Worm (Caenorhabditis elegans) whole organism, mixed stage, embryonic: ENCODE measurements around the gene srw-120.

ENCODE experiments used
- M03D4.4 ChIP-seq: sonication (generic microtip); optimal IDR thresholded peaks from 2 replicates; lab custom pipeline; 2017; ENCODE audit warnings: mild to moderate bottlenecking, missing genetic modification characterization, missing compliant biosample characterization
- bed-3 ChIP-seq: fragments of 200-800 bp; sonication (Bioruptor generic); optimal IDR thresholded peaks from 3 replicates; lab custom pipeline; 2018; ENCODE audit warnings: mild to moderate bottlenecking, missing genetic modification characterization, moderate library complexity, missing compliant biosample characterization
- ceh-39 ChIP-seq: fragments of 150-350 bp; optimal IDR thresholded peaks from 2 replicates; lab custom pipeline; 2014; ENCODE audit warnings: missing biosample characterization, missing genetic modification characterization
- ceh-43 ChIP-seq: fragments of 200-800 bp; sonication (Bioruptor generic); optimal IDR thresholded peaks from 2 replicates; lab custom pipeline; 2018; ENCODE audit warnings: mild to moderate bottlenecking, missing genetic modification characterization, moderate library complexity, missing compliant biosample characterization
- ceh-83 ChIP-seq: fragments of 200-800 bp; sonication (Bioruptor generic); optimal IDR thresholded peaks from 2 replicates; lab custom pipeline; 2018; ENCODE audit warnings: mild to moderate bottlenecking, missing genetic modification characterization, missing compliant biosample characterization
- ces-1 ChIP-seq: fragments of 150-350 bp; optimal IDR thresholded peaks from 2 replicates; lab custom pipeline; 2014; ENCODE audit warnings: missing biosample characterization, missing genetic modification reagents, missing genetic modification characterization
- cnd-1 ChIP-seq: fragments of 200-800 bp; sonication (Bioruptor generic); optimal IDR thresholded peaks from 2 replicates; lab custom pipeline; 2018; ENCODE audit warnings: mild to moderate bottlenecking, missing genetic modification characterization, missing compliant biosample characterization
- drap-1 ChIP-seq: fragments of 200-800 bp; sonication (Bioruptor generic); optimal IDR thresholded peaks from 3 replicates; lab custom pipeline; 2018; ENCODE audit warnings: mild to moderate bottlenecking, missing genetic modification characterization, missing compliant biosample characterization
- elt-1 ChIP-seq: sonication (generic microtip); optimal IDR thresholded peaks from 2 replicates; lab custom pipeline; 2017; ENCODE audit warnings: missing genetic modification characterization, mild to moderate bottlenecking, missing compliant biosample characterization, antibody characterized with exemption, moderate library complexity, borderline replicate concordance; ENCODE audit not compliant: insufficient read depth
- flh-1 ChIP-seq: fragments of 200-800 bp; sonication (Bioruptor generic); optimal IDR thresholded peaks from 2 replicates; lab custom pipeline; 2018; ENCODE audit warnings: mild to moderate bottlenecking, missing genetic modification characterization, moderate library complexity, missing compliant biosample characterization
- ham-2 ChIP-seq: fragments of 200-800 bp; sonication (Bioruptor generic); optimal IDR thresholded peaks from 2 replicates; lab custom pipeline; 2018; ENCODE audit warnings: mild to moderate bottlenecking, missing genetic modification characterization, missing compliant biosample characterization
- hlh-1 ChIP-seq: fragments of 150-350 bp; optimal IDR thresholded peaks from 2 replicates; lab custom pipeline; 2014; ENCODE audit warnings: missing biosample characterization, missing genetic modification reagents, missing genetic modification characterization
- lin-13 ChIP-seq: fragments of 150-350 bp; optimal IDR thresholded peaks from 2 replicates; lab custom pipeline; 2014; ENCODE audit warnings: missing biosample characterization, missing genetic modification characterization
- lin-32 ChIP-seq: fragments of 200-800 bp; sonication (Bioruptor generic); optimal IDR thresholded peaks from 2 replicates; lab custom pipeline; 2018; ENCODE audit warnings: mild to moderate bottlenecking, missing genetic modification characterization, missing compliant biosample characterization
- lsy-2 ChIP-seq: fragments of 150-350 bp; optimal IDR thresholded peaks from 2 replicates; lab custom pipeline; 2014; ENCODE audit warnings: missing biosample characterization, missing genetic modification characterization
- mab-5 ChIP-seq: fragments of 150-350 bp; optimal IDR thresholded peaks from 2 replicates; lab custom pipeline; 2014; ENCODE audit warnings: missing biosample characterization, missing genetic modification characterization
- mep-1 ChIP-seq: fragments of 150-350 bp; optimal IDR thresholded peaks from 2 replicates; lab custom pipeline; 2017; ENCODE audit warnings: missing biosample characterization, missing genetic modification reagents, missing genetic modification characterization, inconsistent platforms
- mls-2 ChIP-seq: sonication (generic microtip); optimal IDR thresholded peaks from 2 replicates; lab custom pipeline; 2016; ENCODE audit warnings: mild to moderate bottlenecking, missing genetic modification characterization, moderate library complexity, missing compliant biosample characterization
- nhr-12 ChIP-seq: fragments of 150-350 bp; optimal IDR thresholded peaks from 2 replicates; lab custom pipeline; 2014; ENCODE audit warnings: missing biosample characterization, missing genetic modification characterization
- nhr-2 ChIP-seq: fragments of 150-350 bp; optimal IDR thresholded peaks from 2 replicates; lab custom pipeline; 2014; ENCODE audit warnings: missing biosample characterization, missing genetic modification characterization
- nhr-237 ChIP-seq: fragments of 150-350 bp; optimal IDR thresholded peaks from 2 replicates; lab custom pipeline; 2014; ENCODE audit warnings: missing biosample characterization, missing genetic modification characterization
- nhr-28 ChIP-seq: fragments of 150-350 bp; optimal IDR thresholded peaks from 2 replicates; lab custom pipeline; 2014; ENCODE audit warnings: missing biosample characterization, missing genetic modification characterization
- pha-4 ChIP-seq: fragments of 150-350 bp; optimal IDR thresholded peaks from 2 replicates; lab custom pipeline; 2018; ENCODE audit warnings: missing biosample characterization, missing genetic modification reagents, missing genetic modification characterization
- sem-2 ChIP-seq: fragments of 200-800 bp; sonication (Bioruptor generic); optimal IDR thresholded peaks from 2 replicates; lab custom pipeline; 2018; ENCODE audit warnings: mild to moderate bottlenecking, missing genetic modification characterization, missing compliant biosample characterization
- sptf-1 ChIP-seq: sonication (generic microtip); optimal IDR thresholded peaks from 2 replicates; lab custom pipeline; 2017; ENCODE audit warnings: mild to moderate bottlenecking, missing genetic modification characterization, moderate library complexity, missing compliant biosample characterization
- tbx-8 ChIP-seq: fragments of 200-800 bp; sonication (Bioruptor generic); optimal IDR thresholded peaks from 2 replicates; lab custom pipeline; 2018; ENCODE audit warnings: mild to moderate bottlenecking, missing genetic modification characterization, moderate library complexity, missing compliant biosample characterization
- unc-120 ChIP-seq: sonication (generic microtip); optimal IDR thresholded peaks from 2 replicates; lab custom pipeline; 2017; ENCODE audit warnings: missing genetic modification characterization, missing compliant biosample characterization; ENCODE audit not compliant: poor library complexity, severe bottlenecking
- unc-39 ChIP-seq: fragments of 150-350 bp; optimal IDR thresholded peaks from 2 replicates; lab custom pipeline; 2014; ENCODE audit warnings: missing biosample characterization, missing genetic modification characterization
- unc-62 ChIP-seq: fragments of 150-350 bp; optimal IDR thresholded peaks from 2 replicates; lab custom pipeline; 2014; ENCODE audit warnings: missing biosample characterization, missing genetic modification reagents, missing genetic modification characterization
- zip-8 ChIP-seq: fragments of 150-350 bp; optimal IDR thresholded peaks from 2 replicates; lab custom pipeline; 2014; ENCODE audit warnings: missing biosample characterization, missing genetic modification characterization
- ztf-11 ChIP-seq: fragments of 150-350 bp; optimal IDR thresholded peaks from 2 replicates; lab custom pipeline; 2014; ENCODE audit warnings: missing biosample characterization, missing genetic modification characterization

The srw-120 gene

ce11 chrV:2992060-2992459, 3.9 kb downstream of the srw-120 start:
- TF ChIP-seq unc-39 (tag; lab: Kevin White, UChicago) (no peak), mls-2 (no peak), drap-1 (GFP tag; lab: Kevin White, UChicago) (no peak), nhr-2 (tag; lab: Kevin White, UChicago) (no peak), sptf-1 (tag; lab: Kevin White, UChicago) (no peak), mep-1 (no peak), ceh-39 (tag; lab: Kevin White, UChicago) (no peak), ces-1 (GFP tag; lab: Kevin White, UChicago) (no peak), elt-1 (no peak), unc-120 (no peak), sem-2 (GFP tag; lab: Kevin White, UChicago) (no peak), nhr-28 (tag; lab: Kevin White, UChicago) (no peak), ztf-11 (tag; lab: Kevin White, UChicago) (no peak), nhr-237 (tag; lab: Kevin White, UChicago) (no peak), tbx-8 (GFP tag; lab: Kevin White, UChicago) (no peak), unc-62 (GFP tag; lab: Kevin White, UChicago) (no peak), pha-4 (tag; lab: Kevin White, UChicago) (no peak), lin-13 (tag; lab: Kevin White, UChicago) (no peak)
- TF ChIP-seq, all 35 proteins: peak for 0

DNA sequence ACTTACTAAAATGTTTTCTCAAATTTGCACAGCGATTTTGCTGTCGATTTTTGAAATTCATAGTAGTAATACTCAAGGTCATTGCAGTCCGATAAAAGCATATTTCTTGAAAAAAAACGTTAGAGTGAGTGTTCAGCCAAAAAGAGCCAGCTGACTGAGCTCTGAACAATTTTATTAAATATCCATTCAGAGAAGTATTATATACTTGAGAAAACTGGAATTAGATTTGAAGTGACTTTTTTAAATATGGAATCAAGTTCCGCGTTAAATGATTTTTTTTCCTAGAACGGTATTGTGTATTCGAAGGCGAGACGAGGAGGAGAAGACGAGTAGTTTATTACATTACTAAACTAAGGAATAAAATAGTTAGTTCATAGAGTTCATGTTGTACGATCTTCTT, 4.5 kb downstream of the srw-120 start, which contains the start of gene srw-121:
Gene srw-121 (minus strand): TSS at position 101 of the 400 bp plus-strand sequence.
- no peak for TF ChIP-seq cnd-1
- TF ChIP-seq sem-2 (GFP tag; lab: Kevin White, UChicago), result no peak
- no peak for TF ChIP-seq nhr-237 (tag; lab: Kevin White, UChicago)
- no peak for TF ChIP-seq zip-8 (tag; lab: Kevin White, UChicago)
- TF ChIP-seq flh-1, result no peak
- TF ChIP-seq mep-1, result no peak
- no peak for TF ChIP-seq mab-5
- TF ChIP-seq nhr-12 (tag; lab: Kevin White, UChicago), result no peak
- no peak for TF ChIP-seq sptf-1 (tag; lab: Kevin White, UChicago)
- TF ChIP-seq ceh-83, result no peak
- TF ChIP-seq ceh-43 (GFP tag; lab: Kevin White, UChicago), result no peak
- TF ChIP-seq bed-3, result no peak
- TF ChIP-seq hlh-1 (tag; lab: Kevin White, UChicago), result no peak
- no peak for TF ChIP-seq nhr-28 (tag; lab: Kevin White, UChicago)
- TF ChIP-seq mls-2, result no peak
- TF ChIP-seq lin-32, result no peak
- TF ChIP-seq ceh-39 (tag; lab: Kevin White, UChicago), result no peak
- TF ChIP-seq unc-120, result no peak

DNA sequence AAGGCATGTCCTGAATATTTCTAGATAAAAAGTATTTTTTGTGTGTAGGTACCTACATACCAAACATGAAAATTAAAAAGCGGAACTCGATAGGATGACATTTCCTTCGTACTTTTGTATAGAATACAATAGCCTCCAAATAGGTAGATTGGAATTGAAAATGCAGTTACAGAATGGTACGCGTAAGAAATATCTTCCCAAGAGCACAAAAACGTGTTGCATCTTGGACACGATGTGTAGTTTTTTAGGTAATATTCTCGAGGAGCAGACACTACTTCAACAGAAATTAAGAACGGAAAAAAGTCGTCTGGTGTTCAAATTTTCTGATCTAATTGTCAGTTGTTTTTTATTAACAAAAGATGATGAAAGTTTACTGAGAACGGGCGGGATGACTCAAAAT, 8.6 kb downstream of the srw-120 start, which contains the start of gene srh-85:
Gene srh-85 (minus strand): TSS at position 101 of the 400 bp plus-strand sequence.
- TF ChIP-seq elt-1, result no peak
- no peak for TF ChIP-seq ham-2 (GFP tag; lab: Kevin White, UChicago)
- TF ChIP-seq tbx-8 (GFP tag; lab: Kevin White, UChicago), result no peak
- no peak for TF ChIP-seq mab-5
- no peak for TF ChIP-seq sptf-1 (tag; lab: Kevin White, UChicago)
- no peak for TF ChIP-seq unc-120
- no peak for TF ChIP-seq zip-8 (tag; lab: Kevin White, UChicago)
- no peak for TF ChIP-seq unc-39 (tag; lab: Kevin White, UChicago)
- no peak for TF ChIP-seq ceh-83
- no peak for TF ChIP-seq sem-2 (GFP tag; lab: Kevin White, UChicago)
- TF ChIP-seq ceh-39 (tag; lab: Kevin White, UChicago), result no peak
- no peak for TF ChIP-seq hlh-1 (tag; lab: Kevin White, UChicago)
- TF ChIP-seq M03D4.4 (tag; lab: Kevin White, UChicago), result no peak
- TF ChIP-seq ceh-43 (GFP tag; lab: Kevin White, UChicago), result no peak
- TF ChIP-seq lin-13 (tag; lab: Kevin White, UChicago), result no peak
- TF ChIP-seq, all 35 proteins: peak for 0

ce11 chrV:2985309-2985708, 10.7 kb downstream of the srw-120 start, which contains the start of gene srw-139:
Gene srw-139 (minus strand): TSS chrV:2985409.
- TF ChIP-seq nhr-12 (tag; lab: Kevin White, UChicago) (no peak), unc-39 (tag; lab: Kevin White, UChicago) (no peak), tbx-8 (GFP tag; lab: Kevin White, UChicago) (no peak), unc-120 (no peak), lin-32 (no peak), ces-1 (GFP tag; lab: Kevin White, UChicago) (no peak), elt-1 (no peak), lin-13 (tag; lab: Kevin White, UChicago) (no peak), lsy-2 (tag; lab: Kevin White, UChicago) (no peak), sptf-1 (tag; lab: Kevin White, UChicago) (no peak), drap-1 (GFP tag; lab: Kevin White, UChicago) (no peak)
